Fruit fly (Drosophila melanogaster): ENCODE data around the gene RabGGTb.

The RabGGTb gene

DNA sequence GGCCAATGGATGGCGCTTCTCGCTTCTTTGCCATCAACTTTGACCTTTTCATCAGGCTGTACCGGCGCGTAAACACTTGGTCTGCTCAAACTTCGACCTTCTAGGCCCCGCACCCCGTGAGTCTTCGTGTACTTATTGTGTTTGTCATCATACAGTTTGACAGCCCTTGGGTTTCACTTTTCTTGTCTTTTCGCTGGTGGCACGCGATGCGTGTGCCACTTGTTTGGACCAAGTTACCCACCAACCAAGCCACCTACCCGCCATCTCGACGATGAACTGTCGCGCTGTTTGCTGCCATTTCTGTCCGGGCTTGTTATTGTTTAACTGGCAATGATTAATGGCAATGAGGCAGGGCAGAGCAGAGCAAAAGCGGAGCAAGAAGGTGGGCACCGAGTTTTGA, 28.9 kb downstream of the RabGGTb start (continued):
- TF ChIP-seq crp (GFP tag; optimal IDR thresholded peaks at IDR 0.05) (no peak), CG13287 (GFP tag; IDR thresholded peaks at IDR 0.05; ENCODE audit: partially characterized antibody) (no peak), ci (GFP tag; IDR thresholded peaks at IDR 0.05) (0 out of 3 replicates have a peak, but pooled peaks have one; percentile 13), lmd (GFP tag; IDR thresholded peaks at IDR 0.05) (no peak), CG15696 (tag; optimal IDR thresholded peaks at IDR 0.05) (no peak), CG15073 (GFP tag; optimal IDR thresholded peaks at IDR 0.05) (no peak), Vsx1 (GFP tag; optimal IDR thresholded peaks at IDR 0.05) (no peak), CG17186 (GFP tag; optimal IDR thresholded peaks at IDR 0.05) (no peak), Abd-B (GFP tag; optimal IDR thresholded peaks at IDR 0.05) (no peak), CG6654 (GFP tag; optimal IDR thresholded peaks at IDR 0.05) (peak; percentile 92), Xrp1 (GFP tag; IDR thresholded peaks at IDR 0.05) (no peak), her (GFP tag; optimal IDR thresholded peaks at IDR 0.05) (no peak), CG18599 (GFP tag; optimal IDR thresholded peaks at IDR 0.05) (no peak), Neu2 (GFP tag; optimal IDR thresholded peaks at IDR 0.05; ENCODE audit: borderline replicate concordance) (no peak), ind (GFP tag; optimal IDR thresholded peaks at IDR 0.05) (no peak)

DNA sequence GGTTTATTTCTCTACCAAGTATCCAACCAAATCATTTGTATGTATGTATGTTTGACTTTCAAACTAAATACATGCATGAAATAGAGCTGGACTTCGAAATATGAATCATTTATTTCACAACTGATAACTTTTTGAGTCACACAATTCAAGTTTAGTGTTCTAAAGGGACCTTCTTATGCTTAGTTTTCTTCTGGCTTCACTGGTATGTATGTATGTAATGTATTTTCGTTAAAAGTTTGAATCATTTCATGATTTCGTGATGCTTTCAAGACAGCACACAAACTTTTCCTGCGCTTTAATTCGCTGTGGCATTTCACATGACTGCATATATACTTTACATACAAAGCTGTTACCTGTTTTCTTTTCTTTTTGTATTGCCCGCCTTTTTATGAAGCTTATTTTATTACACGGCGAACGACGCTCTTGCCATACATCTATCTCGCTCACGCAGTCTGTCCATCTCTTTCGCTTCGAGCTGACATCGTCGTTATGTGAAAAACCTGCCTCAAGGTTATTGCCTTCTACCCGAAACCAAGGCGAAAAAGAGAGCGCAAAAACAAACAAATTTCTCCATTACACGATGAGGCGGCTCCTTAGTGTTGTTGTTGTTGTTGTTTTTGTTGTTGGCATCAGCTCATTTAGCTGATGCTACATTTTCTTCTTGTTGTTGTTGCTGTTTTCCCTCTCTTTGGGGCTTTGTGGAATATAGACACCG, 29.7 kb downstream of the RabGGTb start:
- TF ChIP-seq Pdp1 (GFP tag; optimal IDR thresholded peaks at IDR 0.05) (peak in 1 of 2 experiments; percentile 80), Fer2 (tag; optimal IDR thresholded peaks at IDR 0.05) (no peak), CG9876 (GFP tag; optimal IDR thresholded peaks at IDR 0.05) (no peak), p53 (GFP tag; optimal IDR thresholded peaks at IDR 0.05) (no peak), zf30C (GFP tag; optimal IDR thresholded peaks at IDR 0.05) (no peak), bsh (GFP tag; optimal IDR thresholded peaks at IDR 0.05) (peak in 1 of 2 experiments; percentile 14), nau (GFP tag; optimal IDR thresholded peaks at IDR 0.05) (no peak), CG6689 (GFP tag; IDR thresholded peaks at IDR 0.05) (no peak), ab (GFP tag; optimal IDR thresholded peaks at IDR 0.05) (no peak), Ravus (GFP tag; IDR thresholded peaks at IDR 0.05) (no peak), ara (GFP tag; IDR thresholded peaks at IDR 0.05) (no peak), CG14965 (GFP tag; optimal IDR thresholded peaks at IDR 0.05; ENCODE audit: borderline replicate concordance) (no peak), CG2202 (tag; optimal IDR thresholded peaks at IDR 0.05) (no peak), pnt (GFP tag; optimal IDR thresholded peaks at IDR 0.05) (no peak), sqz (GFP tag; optimal IDR thresholded peaks at IDR 0.05) (peak; percentile 6), CG2199 (GFP tag; IDR thresholded peaks at IDR 0.05) (peak; percentile 78; the same call in 2 of the 3 replicates), CG7357 (GFP tag; IDR thresholded peaks at IDR 0.05) (no peak), Deaf1 (tag; optimal IDR thresholded peaks at IDR 0.05) (peak; percentile 51), Vsx1 (GFP tag; optimal IDR thresholded peaks at IDR 0.05) (peak; percentile 66), mirr (GFP tag; optimal IDR thresholded peaks at IDR 0.05) (peak; percentile 11), sd (tag; optimal IDR thresholded peaks at IDR 0.05) (peak; percentile 52), mld (GFP tag; IDR thresholded peaks at IDR 0.05; ENCODE audit: partially characterized antibody) (no peak), Blimp-1 (GFP tag; optimal IDR thresholded peaks at IDR 0.05) (peak; percentile 63), Rx (GFP tag; IDR thresholded peaks at IDR 0.05) (no peak), ash1 (GFP tag; optimal IDR thresholded peaks at IDR 0.05) (no peak), CG42726 (GFP tag; IDR thresholded peaks at IDR 0.05; ENCODE audit: partially characterized antibody) (no peak), psq (GFP tag; optimal IDR thresholded peaks at IDR 0.05) (peak; percentile 7), tio (GFP tag; optimal IDR thresholded peaks at IDR 0.05) (no peak), pb (GFP tag; optimal IDR thresholded peaks at IDR 0.05) (no peak), Dad (GFP tag; optimal IDR thresholded peaks at IDR 0.05) (no peak), CHES-1-like (GFP tag; optimal IDR thresholded peaks at IDR 0.05) (no peak), CG7928 (GFP tag; optimal IDR thresholded peaks at IDR 0.05) (no peak), pros (GFP tag; optimal IDR thresholded peaks at IDR 0.05) (peak; percentile 56), br (optimal IDR thresholded peaks at IDR 0.05) (no peak), CG7745 (tag; optimal IDR thresholded peaks at IDR 0.05) (no peak)

Measured in whole organism, embryonic.